Worm (Caenorhabditis elegans): ENCODE results near the gene rpl-16.

The rpl-16 gene

DNA sequence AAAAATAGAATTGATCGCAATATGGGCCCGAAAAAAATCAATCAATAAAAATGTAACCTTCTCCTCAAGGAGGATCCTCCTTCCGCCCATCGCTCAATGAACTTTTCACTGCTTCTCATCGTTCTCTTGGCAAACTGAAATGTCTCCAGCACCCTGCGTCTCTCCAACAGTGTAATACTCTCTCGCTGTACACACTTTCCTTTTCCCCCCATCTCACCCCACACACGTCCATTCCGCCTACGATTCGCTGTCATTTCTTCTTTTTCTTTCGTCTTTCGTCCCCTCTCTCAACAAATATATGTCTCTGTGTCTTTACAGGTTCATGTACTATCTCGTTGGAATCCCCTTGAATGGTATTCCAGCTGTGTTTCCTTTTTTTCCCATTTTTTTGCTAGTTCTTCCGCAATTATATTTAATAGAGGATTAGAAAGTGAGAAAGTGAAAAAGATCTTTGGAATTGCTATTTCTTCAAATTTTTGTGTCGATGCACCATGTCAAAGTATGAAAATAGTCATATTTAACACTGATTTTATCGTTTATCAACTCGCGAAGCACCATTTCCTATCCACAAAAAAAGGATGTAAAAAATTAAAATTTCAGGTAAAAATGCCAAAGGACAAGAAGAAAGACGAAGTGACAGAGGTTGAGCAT lies 31.9 kb downstream of the rpl-16 start, which contains the start of gene rsu-1 (continued):
- TF ChIP-seq nhr-19 (GFP tag; conservative IDR thresholded peaks at IDR 0.05) = peak; percentile 61
- TF ChIP-seq lin-39 (tag; optimal IDR thresholded peaks at IDR 0.05) = no peak
- no peak for TF ChIP-seq efl-3 (GFP tag; optimal IDR thresholded peaks at IDR 0.05)
- TF ChIP-seq swsn-7 (tag; optimal IDR thresholded peaks at IDR 0.05) = peak; percentile 64
- no peak for TF ChIP-seq elt-2 (tag; optimal IDR thresholded peaks at IDR 0.05)
- peak; percentile 57 for TF ChIP-seq nhr-47 (tag; optimal IDR thresholded peaks at IDR 0.05)
- no peak for TF ChIP-seq ama-1 (optimal IDR thresholded peaks at IDR 0.05)
- TF ChIP-seq aha-1 (tag; optimal IDR thresholded peaks at IDR 0.05) = no peak
- TF ChIP-seq sptf-1 (tag; optimal IDR thresholded peaks at IDR 0.05) = no peak
- TF ChIP-seq sup-37 (GFP tag; optimal IDR thresholded peaks at IDR 0.05) = no peak
- no peak for TF ChIP-seq ces-1 (GFP tag; optimal IDR thresholded peaks at IDR 0.05)
- peak; percentile 47 for TF ChIP-seq nhr-90 (tag; optimal IDR thresholded peaks at IDR 0.05; ENCODE audit: poor library complexity)
- no peak for TF ChIP-seq unc-62 (GFP tag; optimal IDR thresholded peaks at IDR 0.05)
- TF ChIP-seq unc-30 (tag; optimal IDR thresholded peaks at IDR 0.05) = no peak
- TF ChIP-seq F16B12.6 (tag; optimal IDR thresholded peaks at IDR 0.05) = peak; percentile 2
- TF ChIP-seq snpc-4 (tag; optimal IDR thresholded peaks at IDR 0.05) = no peak
- TF ChIP-seq nhr-84 (tag; optimal IDR thresholded peaks at IDR 0.05) = no peak
- TF ChIP-seq fkh-4 (tag; optimal IDR thresholded peaks at IDR 0.05; ENCODE audit: borderline replicate concordance) = no peak
- TF ChIP-seq ets-5 (GFP tag; IDR thresholded peaks at IDR 0.05) = no peak
- peak in 1 of 2 experiments; percentile 48 for TF ChIP-seq mdl-1 (tag; optimal IDR thresholded peaks at IDR 0.05)
- TF ChIP-seq tbx-2 (tag; optimal IDR thresholded peaks at IDR 0.05) = peak; percentile 55
- TF ChIP-seq zip-4 (GFP tag; optimal IDR thresholded peaks at IDR 0.05) = no peak
- peak; percentile 53 for TF ChIP-seq jun-1 (tag; optimal IDR thresholded peaks at IDR 0.05)
- TF ChIP-seq ceh-82 (tag; optimal IDR thresholded peaks at IDR 0.05) = peak; percentile 6 to 39 (median 34)
- peak; percentile 54 for TF ChIP-seq nhr-77 (tag; optimal IDR thresholded peaks at IDR 0.05)
- TF ChIP-seq dpl-1 (GFP tag; optimal IDR thresholded peaks at IDR 0.05) = peak in 2 of 3 experiments; percentile 36 to 42
- peak; percentile 46 for TF ChIP-seq nhr-85 (tag)
- TF ChIP-seq nhr-237 (tag; optimal IDR thresholded peaks at IDR 0.05) = no peak
- TF ChIP-seq mab-9 (GFP tag; IDR thresholded peaks at IDR 0.05) = no peak
- TF ChIP-seq C16A3.4 (tag; optimal IDR thresholded peaks at IDR 0.05) = peak; percentile 34
- TF ChIP-seq lin-35 (GFP tag; optimal IDR thresholded peaks at IDR 0.05) = peak; percentile 37 to 42
- peak; percentile 83 for TF ChIP-seq snu-23 (GFP tag; optimal IDR thresholded peaks at IDR 0.05)
- TF ChIP-seq nhr-20 (tag; optimal IDR thresholded peaks at IDR 0.05) = peak; percentile 67
- no peak for TF ChIP-seq ceh-90 (tag; optimal IDR thresholded peaks at IDR 0.05)
- no peak for TF ChIP-seq lin-13 (GFP tag; optimal IDR thresholded peaks at IDR 0.05)
- TF ChIP-seq C04F5.9 (tag; optimal IDR thresholded peaks at IDR 0.05) = no peak
- no peak for TF ChIP-seq aly-2 (tag; optimal IDR thresholded peaks at IDR 0.05)
- no peak for TF ChIP-seq nhr-76 (tag; optimal IDR thresholded peaks at IDR 0.05)
- no peak for TF ChIP-seq pag-3 (tag; optimal IDR thresholded peaks at IDR 0.05; ENCODE audit: borderline replicate concordance, insufficient read depth)
- no peak for TF ChIP-seq sox-4 (tag; optimal IDR thresholded peaks at IDR 0.05)
- TF ChIP-seq hlh-4 (tag; optimal IDR thresholded peaks at IDR 0.05) = no peak
- no peak for TF ChIP-seq hlh-17 (GFP tag; optimal IDR thresholded peaks at IDR 0.05; ENCODE audit: borderline replicate concordance)
- TF ChIP-seq lin-15B (tag; optimal IDR thresholded peaks at IDR 0.05) = no peak
- no peak for TF ChIP-seq lir-3 (tag; optimal IDR thresholded peaks at IDR 0.05; ENCODE audit: poor library complexity)
- TF ChIP-seq nhr-11 (tag; optimal IDR thresholded peaks at IDR 0.05) = peak; percentile 9
- no peak for TF ChIP-seq pax-3 (tag; optimal IDR thresholded peaks at IDR 0.05)
- peak; percentile 11 for TF ChIP-seq fos-1 (tag; optimal IDR thresholded peaks at IDR 0.05)
- TF ChIP-seq zag-1 (tag; optimal IDR thresholded peaks at IDR 0.05) = no peak
- TF ChIP-seq ceh-88 (GFP tag; IDR thresholded peaks at IDR 0.05) = no peak
- TF ChIP-seq lsy-2 (tag; optimal IDR thresholded peaks at IDR 0.05) = peak; percentile 66 to 75
- peak in 1 of 6 experiments; percentile 15 for TF ChIP-seq elt-3 (tag; optimal IDR thresholded peaks at IDR 0.05)
- peak; percentile 68 for TF ChIP-seq rnt-1 (tag; optimal IDR thresholded peaks at IDR 0.05)
